Fruit fly (Drosophila melanogaster) whole organism, embryonic: ENCODE data around the gene CG11437.

Experiments
- BEAF-32 ChIP-seq: fragments of 200-800 bp; sonication (Bioruptor generic); optimal IDR thresholded peaks from 3 replicates; lab custom pipeline; 2017; ENCODE audit warnings: missing biosample characterization, missing genetic modification characterization, mild to moderate bottlenecking, moderate library complexity, missing genetic modification reagents
- Bdp1 ChIP-seq: fragments of 200-800 bp; sonication (Bioruptor generic); optimal IDR thresholded peaks from 3 replicates; lab custom pipeline; 2016; ENCODE audit warnings: missing biosample characterization, missing genetic modification characterization
- Bteb2 ChIP-seq: fragments of 200-800 bp; sonication (Bioruptor generic); optimal IDR thresholded peaks from 2 replicates; lab custom pipeline; 2016; ENCODE audit warnings: missing biosample characterization, missing genetic modification characterization
- CG10565 ChIP-seq: fragments of 200-800 bp; sonication (Bioruptor generic); optimal IDR thresholded peaks from 3 replicates; lab custom pipeline; 2016; ENCODE audit warnings: missing biosample characterization, mild to moderate bottlenecking, missing genetic modification characterization
- CG15269 ChIP-seq: fragments of 200-800 bp; sonication (Bioruptor generic); optimal IDR thresholded peaks from 2 replicates; lab custom pipeline; 2018; ENCODE audit warnings: missing biosample characterization, mild to moderate bottlenecking, missing genetic modification characterization, moderate library complexity
- CG16863 ChIP-seq: fragments of 200-800 bp; sonication (Bioruptor generic); optimal IDR thresholded peaks from 3 replicates; lab custom pipeline; 2016; ENCODE audit warnings: missing biosample characterization, missing genetic modification characterization
- CG17612 ChIP-seq: fragments of 200-800 bp; sonication (Bioruptor generic); IDR thresholded peaks from 2 replicates; pipeline ENCODE4 v1.3.6; 2022; ENCODE audit warnings: missing biosample characterization, missing genetic modification characterization
- CG17802 ChIP-seq: fragments of 200-800 bp; sonication (Bioruptor generic); optimal IDR thresholded peaks from 2 replicates; lab custom pipeline; 2018; ENCODE audit warnings: missing biosample characterization, mild to moderate bottlenecking, missing genetic modification characterization, moderate library complexity
- CG18476 ChIP-seq: fragments of 200-800 bp; sonication (Bioruptor generic); optimal IDR thresholded peaks from 2 replicates; lab custom pipeline; 2016; ENCODE audit warnings: missing biosample characterization, mild to moderate bottlenecking, missing genetic modification characterization
- CG30020 ChIP-seq: fragments of 200-800 bp; optimal IDR thresholded peaks from 2 replicates; lab custom pipeline; 2019; ENCODE audit warnings: missing biosample characterization, mild to moderate bottlenecking, missing genetic modification characterization, moderate library complexity
- CG31441 ChIP-seq: fragments of 200-800 bp; sonication (Bioruptor generic); IDR thresholded peaks from 2 replicates; pipeline ENCODE4 v1.3.6; 2022; ENCODE audit warnings: missing biosample characterization, missing genetic modification characterization
- CG32767 ChIP-seq: fragments of 200-800 bp; sonication (Bioruptor generic); IDR thresholded peaks from 2 replicates; pipeline ENCODE4 v1.3.6; 2022; ENCODE audit warnings: missing biosample characterization, missing genetic modification characterization
- CG32772 ChIP-seq: fragments of 200-800 bp; sonication (Bioruptor generic); IDR thresholded peaks from 2 replicates; pipeline ENCODE4 v1.3.6; 2022; ENCODE audit warnings: missing biosample characterization, missing genetic modification characterization
- CG3281 ChIP-seq: fragments of 200-800 bp; sonication (Bioruptor generic); optimal IDR thresholded peaks from 3 replicates; lab custom pipeline; 2017; ENCODE audit warnings: missing biosample characterization, mild to moderate bottlenecking, missing genetic modification characterization
- CG4617 ChIP-seq: fragments of 200-800 bp; sonication (Bioruptor generic); optimal IDR thresholded peaks from 3 replicates; lab custom pipeline; 2016; ENCODE audit warnings: missing biosample characterization, missing genetic modification characterization, borderline replicate concordance
- CG4820 ChIP-seq: fragments of 200-800 bp; sonication (Bioruptor generic); optimal IDR thresholded peaks from 3 replicates; lab custom pipeline; 2016; ENCODE audit warnings: missing biosample characterization, missing genetic modification characterization
- CG5245 ChIP-seq: fragments of 200-800 bp; sonication (Bioruptor generic); optimal IDR thresholded peaks from 3 replicates; lab custom pipeline; 2016; ENCODE audit warnings: missing biosample characterization, missing genetic modification characterization
- CG6254 ChIP-seq: fragments of 200-800 bp; sonication (Bioruptor generic); optimal IDR thresholded peaks from 3 replicates; lab custom pipeline; 2017; ENCODE audit warnings: mild to moderate bottlenecking, missing biosample characterization, missing genetic modification reagents, missing genetic modification characterization
- CG6654 ChIP-seq: fragments of 200-800 bp; sonication (Bioruptor generic); optimal IDR thresholded peaks from 2 replicates; lab custom pipeline; 2017; ENCODE audit warnings: missing biosample characterization, mild to moderate bottlenecking, missing genetic modification characterization
- CG6689 ChIP-seq: fragments of 200-800 bp; sonication (Bioruptor generic); IDR thresholded peaks from 2 replicates; pipeline ENCODE4 v1.3.6; 2022; ENCODE audit warnings: missing biosample characterization, missing genetic modification characterization
- CG7839 ChIP-seq: fragments of 200-800 bp; sonication (Bioruptor generic); optimal IDR thresholded peaks from 3 replicates; lab custom pipeline; 2018; ENCODE audit warnings: missing biosample characterization, mild to moderate bottlenecking, missing genetic modification characterization, moderate library complexity
- CG8359 ChIP-seq: fragments of 200-800 bp; sonication (Bioruptor generic); optimal IDR thresholded peaks from 2 replicates; lab custom pipeline; 2017; ENCODE audit warnings: missing biosample characterization, mild to moderate bottlenecking, missing genetic modification characterization, borderline replicate concordance
- CG9437 ChIP-seq: fragments of 200-800 bp; sonication (Bioruptor generic); optimal IDR thresholded peaks from 2 replicates; lab custom pipeline; 2018; ENCODE audit warnings: missing biosample characterization, mild to moderate bottlenecking, missing genetic modification characterization
- Dll ChIP-seq: fragments of 200-800 bp; sonication (Bioruptor generic); IDR thresholded peaks from 4 replicates; pipeline ENCODE4 v1.3.6; 2022; ENCODE audit warnings: missing biosample characterization, missing genetic modification characterization; ENCODE audit not compliant: partially characterized antibody
- Dp ChIP-seq: fragments of 200-800 bp; sonication (Bioruptor generic); optimal IDR thresholded peaks from 2 replicates; lab custom pipeline; 2018; ENCODE audit warnings: missing biosample characterization, mild to moderate bottlenecking, missing genetic modification characterization, moderate library complexity
- HLH3B ChIP-seq: fragments of 200-800 bp; sonication (Bioruptor generic); IDR thresholded peaks from 2 replicates; pipeline ENCODE4 v1.3.6; 2022; ENCODE audit warnings: missing biosample characterization, missing genetic modification characterization
- HmgD ChIP-seq: fragments of 200-800 bp; sonication (Bioruptor generic); optimal IDR thresholded peaks from 3 replicates; lab custom pipeline; 2016; ENCODE audit warnings: missing biosample characterization, missing genetic modification characterization
- Hmr ChIP-seq: fragments of 200-800 bp; sonication (Bioruptor generic); optimal IDR thresholded peaks from 3 replicates; lab custom pipeline; 2017; ENCODE audit warnings: mild to moderate bottlenecking, missing biosample characterization, missing genetic modification reagents, missing genetic modification characterization
- Hr51 ChIP-seq, 2 experiments: fragments of 200-800 bp; sonication (Bioruptor generic); optimal IDR thresholded peaks; 2 replicates in 1 of 2; 3 replicates in 1 of 2; lab custom pipeline; 2016 to 2018; ENCODE audit warnings: missing biosample characterization in 2 of 2, missing genetic modification characterization in 2 of 2, mild to moderate bottlenecking in 1 of 2, moderate library complexity in 1 of 2
- Myb ChIP-seq: fragments of 200-800 bp; sonication (Bioruptor generic); optimal IDR thresholded peaks from 2 replicates; lab custom pipeline; 2016; ENCODE audit warnings: missing biosample characterization, missing genetic modification characterization
- Nf-YB ChIP-seq: fragments of 200-800 bp; sonication (Bioruptor generic); optimal IDR thresholded peaks from 3 replicates; lab custom pipeline; 2019; ENCODE audit warnings: missing biosample characterization, mild to moderate bottlenecking, missing genetic modification characterization, moderate library complexity
- Sox100B ChIP-seq: fragments of 200-800 bp; sonication (Bioruptor generic); optimal IDR thresholded peaks from 3 replicates; lab custom pipeline; 2018; ENCODE audit warnings: missing biosample characterization, mild to moderate bottlenecking, missing genetic modification characterization
- Stat92E ChIP-seq, 3 experiments: fragments of >200 bp in 2 of 3; fragments of 200-800 bp in 1 of 3; sonication (Bioruptor generic) in 1 of 3; optimal IDR thresholded peaks; 2 replicates each; lab custom pipeline; 2017 to 2019; ENCODE audit warnings: missing biosample characterization in 3 of 3, missing genetic modification characterization in 3 of 3, mild to moderate bottlenecking in 1 of 3, moderate library complexity in 1 of 3
- cad ChIP-seq: fragments of >200 bp; optimal IDR thresholded peaks from 2 replicates; lab custom pipeline; 2017; ENCODE audit warnings: missing biosample characterization, missing genetic modification characterization
- danr ChIP-seq: fragments of 200-800 bp; sonication (Bioruptor generic); IDR thresholded peaks from 2 replicates; pipeline ENCODE4 v1.3.6; 2022; ENCODE audit warnings: missing biosample characterization, missing genetic modification characterization
- dati ChIP-seq: fragments of 200-800 bp; sonication (Bioruptor generic); IDR thresholded peaks from 2 replicates; pipeline ENCODE4 v1.3.6; 2022; ENCODE audit warnings: missing biosample characterization, missing genetic modification characterization
- disco-r ChIP-seq: fragments of 200-800 bp; sonication (Bioruptor generic); optimal IDR thresholded peaks from 2 replicates; lab custom pipeline; 2016; ENCODE audit warnings: missing biosample characterization, missing genetic modification characterization
- dmrt11E ChIP-seq: fragments of 200-800 bp; sonication (Bioruptor generic); optimal IDR thresholded peaks from 3 replicates; lab custom pipeline; 2018; ENCODE audit warnings: missing biosample characterization, mild to moderate bottlenecking, missing genetic modification characterization, moderate library complexity
- gcm2 ChIP-seq: fragments of 200-800 bp; sonication (Bioruptor generic); optimal IDR thresholded peaks from 2 replicates; lab custom pipeline; 2016; ENCODE audit warnings: missing biosample characterization, missing genetic modification characterization
- gro ChIP-seq: fragments of 200-800 bp; sonication (Bioruptor generic); optimal IDR thresholded peaks from 2 replicates; lab custom pipeline; 2016; ENCODE audit warnings: missing biosample characterization, missing genetic modification characterization
- gsb-n ChIP-seq: fragments of 200-800 bp; sonication (Bioruptor generic); optimal IDR thresholded peaks from 3 replicates; lab custom pipeline; 2018; ENCODE audit warnings: missing biosample characterization, mild to moderate bottlenecking, missing genetic modification characterization
- nau ChIP-seq: fragments of 200-800 bp; sonication (Bioruptor generic); optimal IDR thresholded peaks from 3 replicates; lab custom pipeline; 2017; ENCODE audit warnings: missing biosample characterization, mild to moderate bottlenecking, missing genetic modification characterization, missing genetic modification reagents
- nom ChIP-seq: fragments of 200-800 bp; sonication (Bioruptor generic); optimal IDR thresholded peaks from 2 replicates; lab custom pipeline; 2017; ENCODE audit warnings: missing biosample characterization, missing genetic modification characterization, mild to moderate bottlenecking, moderate library complexity, missing genetic modification reagents
- p53 ChIP-seq: fragments of 200-800 bp; sonication (Bioruptor generic); optimal IDR thresholded peaks from 2 replicates; lab custom pipeline; 2016; ENCODE audit warnings: missing biosample characterization, missing genetic modification characterization
- pita ChIP-seq: fragments of 200-800 bp; sonication (Bioruptor generic); optimal IDR thresholded peaks from 2 replicates; lab custom pipeline; 2017; ENCODE audit warnings: missing biosample characterization, mild to moderate bottlenecking, missing genetic modification characterization
- rib ChIP-seq: fragments of 200-800 bp; sonication (Bioruptor generic); IDR thresholded peaks from 2 replicates; pipeline ENCODE4 v1.3.6; 2022; ENCODE audit warnings: missing biosample characterization, missing genetic modification characterization
- tll ChIP-seq, 2 experiments: fragments of 200-800 bp in 1 of 2; fragments of >200 bp in 1 of 2; sonication (Bioruptor generic) in 1 of 2; optimal IDR thresholded peaks; 2 replicates each; lab custom pipeline; 2017 to 2019; ENCODE audit warnings: missing biosample characterization in 2 of 2, missing genetic modification characterization in 2 of 2, mild to moderate bottlenecking in 1 of 2, moderate library complexity in 1 of 2
- unpg ChIP-seq: fragments of 200-800 bp; sonication (Bioruptor generic); optimal IDR thresholded peaks from 3 replicates; lab custom pipeline; 2018; ENCODE audit warnings: missing biosample characterization, mild to moderate bottlenecking, missing genetic modification characterization, moderate library complexity

The CG11437 gene

dm6 chr3L:22471586-22472291 lies 3.1 kb downstream of the CG11437 start (continued):
- TF ChIP-seq BEAF-32 (GFP tag; lab: Kevin White, UChicago) (no peak), tll (GFP tag; optimal IDR thresholded peaks at IDR 0.05; lab: Kevin White, UChicago) (no peak), CG32767 (GFP tag; lab: Robert Waterston, UW) (0 out of 2 replicates have a peak, but pooled peaks have one; percentile 43), CG17612 (GFP tag; lab: Robert Waterston, UW) (no peak), CG4820 (no peak), nom (GFP tag; lab: Kevin White, UChicago) (no peak), CG17802 (tag; lab: Kevin White, UChicago) (no peak), CG8359 (GFP tag; lab: Kevin White, UChicago) (peak; percentile 6), CG4617 (GFP tag; lab: Kevin White, UChicago) (no peak), Bdp1 (GFP tag; lab: Kevin White, UChicago) (no peak), CG31441 (peak; percentile 52), Hmr (GFP tag; lab: Kevin White, UChicago) (peak; percentile 72), Dll (GFP tag; lab: Robert Waterston, UW) (no peak), HmgD (GFP tag; lab: Kevin White, UChicago) (no peak), CG32772 (GFP tag; lab: Robert Waterston, UW) (no peak), rib (GFP tag; lab: Robert Waterston, UW) (peak; percentile 41; the same call in 1 of the 2 replicates), HLH3B (GFP tag; lab: Robert Waterston, UW) (peak; percentile 50; the same call in 1 of the 2 replicates), CG6254 (GFP tag; lab: Kevin White, UChicago) (no peak), CG30020 (no peak), Myb (GFP tag; lab: Kevin White, UChicago) (no peak), CG10565 (GFP tag; lab: Kevin White, UChicago) (no peak), CG18476 (no peak), CG7839 (peak; percentile 74), CG16863 (GFP tag; lab: Kevin White, UChicago) (no peak), dati (GFP tag; lab: Robert Waterston, UW) (no peak), cad (GFP tag; lab: Kevin White, UChicago) (no peak), disco-r (GFP tag; lab: Kevin White, UChicago) (no peak), gro (GFP tag; lab: Kevin White, UChicago) (no peak), Dp (GFP tag; lab: Kevin White, UChicago) (no peak), nau (GFP tag; lab: Kevin White, UChicago) (no peak), CG6654 (GFP tag; lab: Kevin White, UChicago) (no peak), Nf-YB (peak; percentile 39), CG5245 (no peak), Stat92E (GFP tag; optimal IDR thresholded peaks at IDR 0.05; lab: Kevin White, UChicago) (no peak), gcm2 (GFP tag; lab: Kevin White, UChicago) (no peak), CG3281 (GFP tag; lab: Kevin White, UChicago) (peak; percentile 84), CG6689 (peak; percentile 40; the same call in 1 of the 2 replicates), Bteb2 (GFP tag; lab: Kevin White, UChicago) (no peak), p53 (GFP tag; lab: Kevin White, UChicago) (no peak), Sox100B (GFP tag; lab: Kevin White, UChicago) (no peak), dmrt11E (tag; lab: Kevin White, UChicago) (no peak), CG15269 (tag; lab: Kevin White, UChicago) (peak; percentile 73), CG9437 (peak; percentile 9), unpg (GFP tag; lab: Kevin White, UChicago) (peak; percentile 75), gsb-n (tag; lab: Kevin White, UChicago) (no peak), danr (GFP tag; lab: Robert Waterston, UW) (no peak), Hr51 (GFP tag; optimal IDR thresholded peaks at IDR 0.05; lab: Kevin White, UChicago) (peak in 1 of 2 experiments; percentile 67), pita (GFP tag; lab: Kevin White, UChicago) (no peak)
